Worm (Caenorhabditis elegans) whole organism, early embryonic: ENCODE measurements around the gene F56F10.2.

Experiments
- B0310.2 ChIP-seq: sonication (generic microtip); optimal IDR thresholded peaks from 2 replicates; lab custom pipeline; 2016; ENCODE audit warnings: mild to moderate bottlenecking, missing genetic modification characterization, missing compliant biosample characterization
- aly-1 ChIP-seq: sonication (generic microtip); optimal IDR thresholded peaks from 2 replicates; lab custom pipeline; 2016; ENCODE audit warnings: missing genetic modification characterization, missing compliant biosample characterization
- ama-1 ChIP-seq: fragments of 150-350 bp; optimal IDR thresholded peaks from 2 replicates; lab custom pipeline; 2014
- ceh-13 ChIP-seq: fragments of 200-800 bp; sonication (Bioruptor generic); optimal IDR thresholded peaks from 2 replicates; lab custom pipeline; 2018; ENCODE audit warnings: mild to moderate bottlenecking, missing genetic modification characterization, missing compliant biosample characterization
- ets-7 ChIP-seq: sonication (generic microtip); optimal IDR thresholded peaks from 2 replicates; lab custom pipeline; 2016; ENCODE audit warnings: missing genotype, missing genetic modification characterization, missing compliant biosample characterization
- flt-1 ChIP-seq: fragments of 200-800 bp; sonication (Bioruptor generic); IDR thresholded peaks from 2 replicates; pipeline ENCODE4 v1.3.6; 2022; ENCODE audit warnings: missing genetic modification characterization, missing compliant biosample characterization
- hmg-4 ChIP-seq: fragments of 200-800 bp; sonication (Bioruptor generic); optimal IDR thresholded peaks from 2 replicates; lab custom pipeline; 2018; ENCODE audit warnings: mild to moderate bottlenecking, missing genetic modification characterization, missing compliant biosample characterization
- pes-1 ChIP-seq: fragments of 200-800 bp; sonication (Bioruptor generic); IDR thresholded peaks from 2 replicates; pipeline ENCODE4 v1.3.6; 2022; ENCODE audit warnings: missing genetic modification reagents, missing genetic modification characterization, missing compliant biosample characterization
- scrt-1 ChIP-seq: fragments of 200-800 bp; sonication (Bioruptor generic); IDR thresholded peaks from 2 replicates; pipeline ENCODE4 v1.3.6; 2022; ENCODE audit warnings: missing genetic modification characterization, missing compliant biosample characterization
- sea-1 ChIP-seq: fragments of 200-800 bp; sonication (Bioruptor generic); conservative IDR thresholded peaks from 2 replicates; pipeline ENCODE4 v1.3.6; 2022; ENCODE audit warnings: missing genetic modification characterization, missing compliant biosample characterization
- tbx-37 ChIP-seq: fragments of 200-800 bp; sonication (Bioruptor generic); conservative IDR thresholded peaks from 2 replicates; pipeline ENCODE4 v1.3.6; 2022; ENCODE audit warnings: missing genetic modification reagents, missing genetic modification characterization, missing compliant biosample characterization
- tra-4 ChIP-seq: sonication (generic microtip); optimal IDR thresholded peaks from 2 replicates; lab custom pipeline; 2017; ENCODE audit warnings: missing genetic modification characterization, missing compliant biosample characterization

ce11 chrX:902512-902911 is 43.1 kb downstream of the F56F10.2 start, which contains the start of gene ZC13.10:
- TF ChIP-seq scrt-1 (no peak), tbx-37 (GFP tag; lab: Robert Waterston, UW) (no peak), tra-4 (tag; lab: Kevin White, UChicago) (no peak), ama-1 (lab: Kevin White, UChicago) (no peak), hmg-4 (GFP tag; lab: Kevin White, UChicago) (no peak), ets-7 (tag; lab: Kevin White, UChicago) (no peak), flt-1 (GFP tag; lab: Robert Waterston, UW) (no peak), aly-1 (tag; lab: Kevin White, UChicago) (no peak), pes-1 (GFP tag; lab: Robert Waterston, UW) (no peak), B0310.2 (no peak), sea-1 (no peak), ceh-13 (no peak)
